Fruit fly (Drosophila melanogaster) Kc167 (cell line): ENCODE results near the gene CG10274.

Experiments
- Myc ChIP-seq: fragments of >200 bp; optimal IDR thresholded peaks from 2 replicates; lab custom pipeline; 2017; ENCODE audit warnings: missing external identifiers
- Sin3A ChIP-seq: fragments of >200 bp; optimal IDR thresholded peaks from 2 replicates; lab custom pipeline; 2018; ENCODE audit warnings: missing external identifiers
- h ChIP-seq: fragments of >200 bp; optimal IDR thresholded peaks from 3 replicates; lab custom pipeline; 2018; ENCODE audit warnings: missing external identifiers
- insv ChIP-seq: fragments of >200 bp; optimal IDR thresholded peaks from 3 replicates; lab custom pipeline; 2018; ENCODE audit warnings: missing external identifiers
- psq ChIP-seq: fragments of >200 bp; optimal IDR thresholded peaks from 2 replicates; lab custom pipeline; 2017; ENCODE audit warnings: missing external identifiers
- ttk ChIP-seq: sonication (Bioruptor generic); optimal IDR thresholded peaks from 2 replicates; lab custom pipeline; 2017; ENCODE audit warnings: missing external identifiers

- TF ChIP-seq Sin3A (lab: Kevin White, UChicago) = no peak
- TF ChIP-seq Myc = no peak
- no peak for TF ChIP-seq h (lab: Kevin White, UChicago)
- TF ChIP-seq psq (lab: Kevin White, UChicago) = no peak
- no peak for TF ChIP-seq ttk (lab: Kevin White, UChicago)
- no peak for TF ChIP-seq insv
Measured at dm6 chr3L:6184884-6185438, 3.3 kb upstream of the CG10274 start, which contains the start of the genes D19B and CG43293.
